Worm (Caenorhabditis elegans) whole organism, young adult: ENCODE results near the gene abhd-14.

Experiments
- B0035.1 ChIP-seq: sonication (generic microtip); optimal IDR thresholded peaks from 2 replicates; lab custom pipeline; 2016; ENCODE audit warnings: missing genetic modification characterization, mild to moderate bottlenecking, missing compliant biosample characterization, missing genotype, missing genetic modification reagents
- B0336.3 ChIP-seq: fragments of 200-800 bp; sonication (Bioruptor generic); IDR thresholded peaks from 2 replicates; pipeline ENCODE4 v1.3.6; 2022; ENCODE audit warnings: missing genetic modification characterization, missing compliant biosample characterization
- C06A6.2 ChIP-seq: fragments of 200-800 bp; sonication (Bioruptor generic); conservative IDR thresholded peaks from 2 replicates; pipeline ENCODE4 v1.3.6; 2022; ENCODE audit warnings: missing genetic modification characterization, missing compliant biosample characterization
- C17E4.6 ChIP-seq: fragments of 200-800 bp; sonication (Bioruptor generic); IDR thresholded peaks from 2 replicates; pipeline ENCODE4 v1.3.6; 2022; ENCODE audit warnings: missing genetic modification reagents, missing genetic modification characterization, missing compliant biosample characterization
- F33H1.4 ChIP-seq: fragments of 200-800 bp; sonication (Bioruptor generic); IDR thresholded peaks from 2 replicates; pipeline ENCODE4 v1.3.6; 2022; ENCODE audit warnings: missing genetic modification reagents, missing genetic modification characterization, missing compliant biosample characterization
- F37B4.10 ChIP-seq: fragments of 200-800 bp; sonication (Bioruptor generic); IDR thresholded peaks from 2 replicates; pipeline ENCODE4 v1.3.6; 2022; ENCODE audit warnings: missing genetic modification characterization, missing compliant biosample characterization
- F52B5.7 ChIP-seq: sonication (generic microtip); optimal IDR thresholded peaks from 2 replicates; lab custom pipeline; 2016; ENCODE audit warnings: mild to moderate bottlenecking, missing genetic modification characterization, missing compliant biosample characterization
- F57C9.4 ChIP-seq: sonication (generic microtip); optimal IDR thresholded peaks from 2 replicates; lab custom pipeline; 2017; ENCODE audit warnings: mild to moderate bottlenecking, missing genetic modification characterization, missing compliant biosample characterization
- Y53F4B.3 ChIP-seq: fragments of 200-800 bp; sonication (Bioruptor generic); IDR thresholded peaks from 2 replicates; pipeline ENCODE4 v1.3.6; 2022; ENCODE audit warnings: missing genetic modification reagents, missing genetic modification characterization, missing compliant biosample characterization
- Y56A3A.18 ChIP-seq: fragments of 200-800 bp; sonication (Bioruptor generic); IDR thresholded peaks from 2 replicates; pipeline ENCODE4 v1.3.6; 2022; ENCODE audit warnings: missing genetic modification reagents, missing genetic modification characterization, missing compliant biosample characterization
- akir-1 ChIP-seq: fragments of 200-800 bp; sonication (Bioruptor generic); optimal IDR thresholded peaks from 2 replicates; lab custom pipeline; 2018; ENCODE audit warnings: mild to moderate bottlenecking, missing genetic modification characterization, moderate library complexity, missing compliant biosample characterization
- attf-5 ChIP-seq: fragments of 200-800 bp; sonication (Bioruptor generic); optimal IDR thresholded peaks from 2 replicates; lab custom pipeline; 2018; ENCODE audit warnings: mild to moderate bottlenecking, missing genetic modification characterization, missing compliant biosample characterization
- ccch-3 ChIP-seq: fragments of 200-800 bp; sonication (Bioruptor generic); optimal IDR thresholded peaks from 2 replicates; lab custom pipeline; 2018; ENCODE audit warnings: mild to moderate bottlenecking, missing genetic modification characterization, missing compliant biosample characterization
- cebp-1 ChIP-seq, 2 experiments: fragments of 200-800 bp in 1 of 2; sonication (Bioruptor generic) in 1 of 2; sonication (generic microtip) in 1 of 2; IDR thresholded peaks in 1 of 2; optimal IDR thresholded peaks in 1 of 2; 2 replicates each; pipeline versions ENCODE4 v1.3.6 to Lab custom; 2017 to 2022; ENCODE audit warnings: missing compliant biosample characterization in 2 of 2, missing genetic modification characterization in 2 of 2, mild to moderate bottlenecking in 1 of 2, missing genetic modification reagents in 1 of 2, moderate library complexity in 1 of 2
- cebp-2 ChIP-seq: fragments of 200-800 bp; sonication (Bioruptor generic); IDR thresholded peaks from 2 replicates; pipeline ENCODE4 v1.3.6; 2022; ENCODE audit warnings: missing genetic modification characterization, missing compliant biosample characterization
- ceh-27 ChIP-seq: fragments of 200-800 bp; sonication (Bioruptor generic); optimal IDR thresholded peaks from 2 replicates; lab custom pipeline; 2018; ENCODE audit warnings: mild to moderate bottlenecking, missing genetic modification characterization, moderate library complexity, missing compliant biosample characterization
- chd-7 ChIP-seq: sonication (generic microtip); optimal IDR thresholded peaks from 2 replicates; lab custom pipeline; 2016; ENCODE audit warnings: mild to moderate bottlenecking, missing genetic modification characterization, moderate library complexity, missing compliant biosample characterization
- dox-1 ChIP-seq: fragments of 200-800 bp; sonication (Bioruptor generic); IDR thresholded peaks from 2 replicates; pipeline ENCODE4 v1.3.6; 2022; ENCODE audit warnings: missing genetic modification reagents, missing genetic modification characterization, missing compliant biosample characterization
- dpl-1 ChIP-seq: fragments of 150-350 bp; optimal IDR thresholded peaks from 2 replicates; lab custom pipeline; 2014; ENCODE audit warnings: missing biosample characterization, missing genetic modification reagents, missing genetic modification characterization
- efl-1 ChIP-seq: fragments of 150-350 bp; optimal IDR thresholded peaks from 2 replicates; lab custom pipeline; 2014; ENCODE audit warnings: missing biosample characterization, missing genetic modification reagents, missing genetic modification characterization
- ekl-4 ChIP-seq: fragments of 200-800 bp; sonication (Bioruptor generic); IDR thresholded peaks from 2 replicates; pipeline ENCODE4 v1.3.6; 2022; ENCODE audit warnings: missing genetic modification reagents, missing genetic modification characterization, missing compliant biosample characterization
- fkh-3 ChIP-seq: sonication (generic microtip); optimal IDR thresholded peaks from 2 replicates; lab custom pipeline; 2016; ENCODE audit warnings: mild to moderate bottlenecking, missing genetic modification characterization, missing compliant biosample characterization
- hlh-12 ChIP-seq: sonication (generic microtip); optimal IDR thresholded peaks from 2 replicates; lab custom pipeline; 2016; ENCODE audit warnings: missing genetic modification characterization, missing compliant biosample characterization
- hrde-1 ChIP-seq: sonication (generic microtip); optimal IDR thresholded peaks from 2 replicates; lab custom pipeline; 2016; ENCODE audit warnings: missing genetic modification characterization, mild to moderate bottlenecking, missing compliant biosample characterization, moderate library complexity, missing genotype, missing genetic modification reagents, borderline replicate concordance
- let-607 ChIP-seq, 2 experiments: fragments of 200-800 bp in 1 of 2; sonication (Bioruptor generic) in 1 of 2; sonication (generic microtip) in 1 of 2; optimal IDR thresholded peaks; 2 replicates each; lab custom pipeline; 2016 to 2018; ENCODE audit warnings: mild to moderate bottlenecking in 2 of 2, missing compliant biosample characterization in 2 of 2, missing genetic modification characterization in 2 of 2, moderate library complexity in 2 of 2, missing genotype in 1 of 2
- lin-54 ChIP-seq: fragments of 200-800 bp; sonication (Bioruptor generic); optimal IDR thresholded peaks from 2 replicates; lab custom pipeline; 2018; ENCODE audit warnings: mild to moderate bottlenecking, missing genetic modification characterization, missing compliant biosample characterization
- lir-1 ChIP-seq: fragments of 200-800 bp; sonication (Bioruptor generic); conservative IDR thresholded peaks from 2 replicates; pipeline ENCODE4 v1.3.6; 2022; ENCODE audit warnings: missing genetic modification reagents, missing genetic modification characterization, missing compliant biosample characterization
- lsl-1 ChIP-seq: fragments of 200-800 bp; sonication (Bioruptor generic); optimal IDR thresholded peaks from 2 replicates; lab custom pipeline; 2018; ENCODE audit warnings: mild to moderate bottlenecking, missing genetic modification characterization, moderate library complexity, missing compliant biosample characterization
- lsy-27 ChIP-seq: sonication (generic microtip); optimal IDR thresholded peaks from 2 replicates; lab custom pipeline; 2017; ENCODE audit warnings: missing genetic modification characterization, mild to moderate bottlenecking, missing compliant biosample characterization, antibody characterized with exemption, missing genotype, borderline replicate concordance; ENCODE audit not compliant: insufficient read depth
- madf-10 ChIP-seq: sonication (generic microtip); optimal IDR thresholded peaks from 2 replicates; lab custom pipeline; 2016; ENCODE audit warnings: mild to moderate bottlenecking, missing genetic modification characterization, missing compliant biosample characterization
- madf-3 ChIP-seq: fragments of 200-800 bp; sonication (Bioruptor generic); IDR thresholded peaks from 2 replicates; pipeline ENCODE4 v1.3.6; 2022; ENCODE audit warnings: missing genetic modification reagents, missing genetic modification characterization, missing compliant biosample characterization
- nfya-2 ChIP-seq: fragments of 200-800 bp; sonication (Bioruptor generic); IDR thresholded peaks from 2 replicates; pipeline ENCODE4 v1.3.6; 2022; ENCODE audit warnings: missing genetic modification reagents, missing genetic modification characterization, missing compliant biosample characterization
- nfyb-1 ChIP-seq: fragments of 200-800 bp; sonication (Bioruptor generic); IDR thresholded peaks from 2 replicates; pipeline ENCODE4 v1.3.6; 2022; ENCODE audit warnings: missing genetic modification reagents, missing genetic modification characterization, missing compliant biosample characterization
- nhr-120 ChIP-seq: fragments of 200-800 bp; sonication (Bioruptor generic); IDR thresholded peaks from 2 replicates; pipeline ENCODE4 v1.3.6; 2022; ENCODE audit warnings: missing genetic modification characterization, missing compliant biosample characterization
- nhr-80 ChIP-seq: sonication (generic microtip); optimal IDR thresholded peaks from 2 replicates; lab custom pipeline; 2016; ENCODE audit warnings: missing genetic modification characterization, missing compliant biosample characterization
- nhr-90 ChIP-seq: sonication (generic microtip); optimal IDR thresholded peaks from 2 replicates; lab custom pipeline; 2016; ENCODE audit warnings: missing genotype, mild to moderate bottlenecking, missing genetic modification characterization, missing compliant biosample characterization
- pbrm-1 ChIP-seq: fragments of 200-800 bp; sonication (Bioruptor generic); IDR thresholded peaks from 2 replicates; pipeline ENCODE4 v1.3.6; 2022; ENCODE audit warnings: missing genetic modification reagents, missing genetic modification characterization, missing compliant biosample characterization
- rec-8 ChIP-seq, 2 experiments: sonication (generic microtip); optimal IDR thresholded peaks; 2 replicates each; lab custom pipeline; 2016; ENCODE audit warnings: mild to moderate bottlenecking in 2 of 2, missing genetic modification characterization in 2 of 2, missing genetic modification reagents in 2 of 2, missing genotype in 2 of 2, missing biosample characterization in 1 of 2, missing compliant biosample characterization in 1 of 2, moderate library complexity in 1 of 2
- sea-2 ChIP-seq: fragments of 200-800 bp; sonication (Bioruptor generic); IDR thresholded peaks from 2 replicates; pipeline ENCODE4 v1.3.6; 2022; ENCODE audit warnings: missing genetic modification characterization, missing compliant biosample characterization
- snpc-1.3 ChIP-seq: sonication (generic microtip); optimal IDR thresholded peaks from 2 replicates; lab custom pipeline; 2017; ENCODE audit warnings: missing genetic modification characterization, mild to moderate bottlenecking, missing compliant biosample characterization, antibody characterized with exemption, moderate library complexity, missing genotype, missing genetic modification reagents; ENCODE audit not compliant: insufficient read depth
- somi-1 ChIP-seq: fragments of 200-800 bp; sonication (Bioruptor generic); optimal IDR thresholded peaks from 2 replicates; lab custom pipeline; 2018; ENCODE audit warnings: mild to moderate bottlenecking, missing genetic modification characterization, missing compliant biosample characterization
- tbp1 ChIP-seq: fragments of 200-800 bp; sonication (Bioruptor generic); optimal IDR thresholded peaks from 2 replicates; lab custom pipeline; 2018; ENCODE audit warnings: mild to moderate bottlenecking, missing genetic modification characterization, missing compliant biosample characterization
- unc-130 ChIP-seq: sonication (generic microtip); optimal IDR thresholded peaks from 2 replicates; lab custom pipeline; 2016; ENCODE audit warnings: missing genetic modification reagents, missing genetic modification characterization, missing compliant biosample characterization
- unc-62 ChIP-seq: fragments of 150-350 bp; optimal IDR thresholded peaks from 2 replicates; lab custom pipeline; 2014; ENCODE audit warnings: missing biosample characterization, missing genetic modification reagents, missing genetic modification characterization
- zfh-2 ChIP-seq: fragments of 200-800 bp; sonication (Bioruptor generic); conservative IDR thresholded peaks from 2 replicates; pipeline ENCODE4 v1.3.6; 2022; ENCODE audit warnings: missing genetic modification reagents, missing genetic modification characterization, missing compliant biosample characterization
- ztf-25 ChIP-seq: fragments of 200-800 bp; sonication (Bioruptor generic); IDR thresholded peaks from 2 replicates; pipeline ENCODE4 v1.3.6; 2022; ENCODE audit warnings: missing genetic modification reagents, missing genetic modification characterization, missing compliant biosample characterization
- ztf-26 ChIP-seq: sonication (generic microtip); optimal IDR thresholded peaks from 2 replicates; lab custom pipeline; 2017; ENCODE audit warnings: missing genetic modification characterization, missing compliant biosample characterization
- ztf-3 ChIP-seq: fragments of 200-800 bp; sonication (Bioruptor generic); optimal IDR thresholded peaks from 2 replicates; lab custom pipeline; 2018; ENCODE audit warnings: mild to moderate bottlenecking, missing genetic modification characterization, missing compliant biosample characterization
- ztf-6 ChIP-seq: fragments of 200-800 bp; sonication (Bioruptor generic); IDR thresholded peaks from 2 replicates; pipeline ENCODE4 v1.3.6; 2022; ENCODE audit warnings: missing genetic modification reagents, missing genetic modification characterization, missing compliant biosample characterization

Gene abhd-14

DNA sequence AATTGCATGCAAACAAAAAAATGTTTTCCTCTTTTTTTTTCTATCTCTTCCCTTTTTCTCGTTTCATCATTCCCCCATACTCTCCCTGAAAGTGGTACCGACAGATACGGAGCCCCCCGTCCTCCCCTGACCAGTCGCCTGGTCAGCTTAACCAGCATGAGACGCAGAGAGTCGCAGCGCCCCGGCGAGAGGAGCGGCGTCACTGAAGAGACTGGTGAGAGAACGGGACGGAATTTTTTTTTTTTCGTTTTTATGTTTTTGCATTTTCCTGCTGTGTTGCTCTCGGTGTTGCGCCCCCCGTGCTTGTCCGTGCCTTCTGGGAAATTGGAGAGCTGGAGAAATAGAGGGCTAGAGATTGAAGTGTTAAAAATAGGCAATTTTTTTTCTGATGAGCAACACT lies 40.5 kb upstream of the abhd-14 start (continued):
- TF ChIP-seq fkh-3 (tag; lab: Kevin White, UChicago) (no peak), unc-62 (GFP tag; lab: Kevin White, UChicago) (no peak), Y56A3A.18 (no peak), F57C9.4 (tag; lab: Kevin White, UChicago) (no peak), ccch-3 (GFP tag; lab: Kevin White, UChicago) (no peak), Y53F4B.3 (GFP tag; lab: Robert Waterston, UW) (no peak), lsy-27 (tag; lab: Kevin White, UChicago) (no peak), F52B5.7 (no peak), C06A6.2 (GFP tag; lab: Robert Waterston, UW) (no peak), ztf-26 (no peak), let-607 (tag; optimal IDR thresholded peaks at IDR 0.05; lab: Kevin White, UChicago) (no peak), cebp-2 (GFP tag; lab: Robert Waterston, UW) (no peak), dpl-1 (GFP tag; lab: Kevin White, UChicago) (no peak), nhr-80 (tag; lab: Kevin White, UChicago) (peak; percentile 88), B0035.1 (no peak), attf-5 (GFP tag; lab: Kevin White, UChicago) (peak; percentile 32), dox-1 (GFP tag; lab: Robert Waterston, UW) (peak; percentile 58), zfh-2 (peak; percentile 99), nfya-2 (no peak), ekl-4 (GFP tag; lab: Robert Waterston, UW) (no peak), hrde-1 (tag; lab: Kevin White, UChicago) (no peak), hlh-12 (tag; lab: Kevin White, UChicago) (no peak), akir-1 (GFP tag; lab: Kevin White, UChicago) (no peak), lir-1 (GFP tag; lab: Robert Waterston, UW) (no peak), ztf-3 (GFP tag; lab: Kevin White, UChicago) (no peak), sea-2 (no peak), unc-130 (no peak), snpc-1.3 (tag; lab: Kevin White, UChicago) (no peak), ztf-6 (GFP tag; lab: Robert Waterston, UW) (no peak), nhr-90 (no peak), lsl-1 (GFP tag; lab: Kevin White, UChicago) (no peak), pbrm-1 (GFP tag; lab: Robert Waterston, UW) (peak; percentile 80; the same call in 1 of the 2 replicates), lin-54 (GFP tag; lab: Kevin White, UChicago) (peak; percentile 9), nhr-120 (GFP tag; lab: Robert Waterston, UW) (no peak), madf-3 (GFP tag; lab: Robert Waterston, UW) (no peak), cebp-1 (GFP tag; IDR thresholded peaks at IDR 0.05; lab: Robert Waterston, UW) (no peak), cebp-1 (tag; optimal IDR thresholded peaks at IDR 0.05; lab: Kevin White, UChicago) (peak; percentile 72), madf-10 (tag; lab: Kevin White, UChicago) (peak; percentile 1), nfyb-1 (GFP tag; lab: Robert Waterston, UW) (0 out of 2 replicates have a peak, but pooled peaks have one; percentile 28), chd-7 (tag; lab: Kevin White, UChicago) (no peak), tbp1 (GFP tag; lab: Kevin White, UChicago) (no peak), efl-1 (GFP tag; lab: Kevin White, UChicago) (no peak), somi-1 (GFP tag; lab: Kevin White, UChicago) (no peak), B0336.3 (no peak), F37B4.10 (GFP tag; lab: Robert Waterston, UW) (no peak), F33H1.4 (no peak), rec-8 (tag; optimal IDR thresholded peaks at IDR 0.05; lab: Kevin White, UChicago) (no peak), ztf-25 (GFP tag; lab: Robert Waterston, UW) (no peak), ceh-27 (no peak), C17E4.6 (GFP tag; lab: Robert Waterston, UW) (no peak)
